Worm (Caenorhabditis elegans) whole organism, L3 larva: ENCODE results near the gene pgam-5.

ENCODE experiments used
- R02D3.7 ChIP-seq: fragments of 150-350 bp; optimal IDR thresholded peaks from 2 replicates; lab custom pipeline; 2014; ENCODE audit warnings: missing biosample characterization, missing genetic modification characterization
- ZK546.5 ChIP-seq: sonication (generic microtip); optimal IDR thresholded peaks from 2 replicates; lab custom pipeline; 2017; ENCODE audit warnings: missing biosample characterization, missing genetic modification characterization
- aly-2 ChIP-seq: fragments of 150-350 bp; optimal IDR thresholded peaks from 2 replicates; lab custom pipeline; 2014; ENCODE audit warnings: missing biosample characterization, missing genetic modification characterization
- ama-1 ChIP-seq: fragments of 150-350 bp; optimal IDR thresholded peaks from 2 replicates; lab custom pipeline; 2018
- ceh-16 ChIP-seq: sonication (generic microtip); optimal IDR thresholded peaks from 2 replicates; lab custom pipeline; 2017; ENCODE audit warnings: missing biosample characterization, missing genetic modification characterization
- ceh-82 ChIP-seq: fragments of 150-350 bp; optimal IDR thresholded peaks from 2 replicates; lab custom pipeline; 2014; ENCODE audit warnings: missing biosample characterization, missing genetic modification characterization
- ceh-9 ChIP-seq: sonication (generic microtip); optimal IDR thresholded peaks from 2 replicates; lab custom pipeline; 2018; ENCODE audit warnings: missing biosample characterization, missing genetic modification characterization
- egl-27 ChIP-seq: sonication (generic microtip); optimal IDR thresholded peaks from 4 replicates; lab custom pipeline; 2017; ENCODE audit warnings: missing biosample characterization, missing genetic modification reagents, missing genetic modification characterization
- egl-5 ChIP-seq: fragments of 150-350 bp; optimal IDR thresholded peaks from 2 replicates; lab custom pipeline; 2017; ENCODE audit warnings: missing biosample characterization, missing genetic modification reagents, missing genetic modification characterization, inconsistent platforms
- elt-1 ChIP-seq: fragments of 150-350 bp; optimal IDR thresholded peaks from 2 replicates; lab custom pipeline; 2014; ENCODE audit warnings: missing biosample characterization, missing genetic modification characterization
- elt-2 ChIP-seq: sonication (generic microtip); optimal IDR thresholded peaks from 2 replicates; lab custom pipeline; 2016; ENCODE audit warnings: missing genetic modification reagents, mild to moderate bottlenecking, missing genetic modification characterization, missing compliant biosample characterization
- elt-3 ChIP-seq, 3 experiments: fragments of 150-350 bp in 1 of 3; sonication (generic microtip) in 2 of 3; optimal IDR thresholded peaks; 2 replicates in 2 of 3; 4 replicates in 1 of 3; lab custom pipeline; 2014 to 2017; ENCODE audit warnings: missing biosample characterization in 3 of 3, missing genetic modification characterization in 3 of 3
- eor-1 ChIP-seq, 2 experiments: fragments of 150-350 bp; optimal IDR thresholded peaks; 2 replicates each; lab custom pipeline; 2014 to 2018; ENCODE audit warnings: missing biosample characterization in 2 of 2, missing genetic modification characterization in 2 of 2
- fkh-10 ChIP-seq: sonication (generic microtip); optimal IDR thresholded peaks from 2 replicates; lab custom pipeline; 2017; ENCODE audit warnings: missing biosample characterization, missing genetic modification reagents, missing genetic modification characterization
- fkh-2 ChIP-seq: fragments of 150-350 bp; optimal IDR thresholded peaks from 2 replicates; lab custom pipeline; 2014; ENCODE audit warnings: missing biosample characterization, missing genetic modification reagents, missing genetic modification characterization
- hmg-11 ChIP-seq: sonication (generic microtip); optimal IDR thresholded peaks from 2 replicates; lab custom pipeline; 2016; ENCODE audit warnings: missing genetic modification characterization, missing compliant biosample characterization
- jun-1 ChIP-seq: fragments of 150-350 bp; optimal IDR thresholded peaks from 2 replicates; lab custom pipeline; 2014; ENCODE audit warnings: missing biosample characterization, missing genetic modification reagents, missing genetic modification characterization
- lin-15B ChIP-seq: fragments of 150-350 bp; optimal IDR thresholded peaks from 2 replicates; lab custom pipeline; 2014; ENCODE audit warnings: missing biosample characterization, missing genetic modification characterization
- mdl-1 ChIP-seq: fragments of 150-350 bp; optimal IDR thresholded peaks from 2 replicates; lab custom pipeline; 2014; ENCODE audit warnings: missing biosample characterization, missing genetic modification characterization
- mml-1 ChIP-seq: fragments of 150-350 bp; sonication (generic microtip); optimal IDR thresholded peaks from 3 replicates; lab custom pipeline; 2014; ENCODE audit warnings: missing biosample characterization, missing genetic modification characterization
- nfya-1 ChIP-seq: sonication (generic microtip); optimal IDR thresholded peaks from 2 replicates; lab custom pipeline; 2017; ENCODE audit warnings: missing genetic modification characterization, mild to moderate bottlenecking, missing compliant biosample characterization, antibody characterized with exemption, moderate library complexity; ENCODE audit not compliant: insufficient read depth
- nhr-11 ChIP-seq: fragments of 150-350 bp; optimal IDR thresholded peaks from 2 replicates; lab custom pipeline; 2014; ENCODE audit warnings: missing biosample characterization, missing genetic modification characterization
- nhr-12 ChIP-seq: fragments of 150-350 bp; optimal IDR thresholded peaks from 2 replicates; lab custom pipeline; 2014; ENCODE audit warnings: missing biosample characterization, missing genetic modification characterization
- nhr-23 ChIP-seq: fragments of 150-350 bp; optimal IDR thresholded peaks from 2 replicates; lab custom pipeline; 2014; ENCODE audit warnings: missing biosample characterization, missing genetic modification reagents, missing genetic modification characterization
- nhr-237 ChIP-seq: fragments of 150-350 bp; optimal IDR thresholded peaks from 2 replicates; lab custom pipeline; 2014; ENCODE audit warnings: missing biosample characterization, missing genetic modification characterization
- nhr-28 ChIP-seq: fragments of 150-350 bp; optimal IDR thresholded peaks from 2 replicates; lab custom pipeline; 2014; ENCODE audit warnings: missing biosample characterization, missing genetic modification characterization
- nhr-43 ChIP-seq: sonication (generic microtip); optimal IDR thresholded peaks from 2 replicates; lab custom pipeline; 2016; ENCODE audit warnings: mild to moderate bottlenecking, missing genetic modification characterization, missing compliant biosample characterization; ENCODE audit not compliant: poor library complexity, severe bottlenecking
- nhr-67 ChIP-seq: fragments of 150-350 bp; optimal IDR thresholded peaks from 2 replicates; lab custom pipeline; 2014; ENCODE audit warnings: missing biosample characterization, missing genetic modification characterization
- nhr-76 ChIP-seq: fragments of 150-350 bp; sonication (generic microtip); optimal IDR thresholded peaks from 5 replicates; lab custom pipeline; 2014; ENCODE audit warnings: missing biosample characterization, missing genetic modification characterization
- nhr-77 ChIP-seq: fragments of 150-350 bp; optimal IDR thresholded peaks from 2 replicates; lab custom pipeline; 2014; ENCODE audit warnings: missing biosample characterization, missing genetic modification characterization
- pha-4 ChIP-seq: fragments of 150-350 bp; optimal IDR thresholded peaks from 2 replicates; lab custom pipeline; 2014; ENCODE audit warnings: missing biosample characterization, missing genetic modification reagents, missing genetic modification characterization
- sea-2 ChIP-seq: fragments of 150-350 bp; sonication (generic microtip); optimal IDR thresholded peaks from 4 replicates; lab custom pipeline; 2014; ENCODE audit warnings: missing biosample characterization, missing genetic modification reagents, missing genetic modification characterization
- skn-1 ChIP-seq: fragments of 150-350 bp; optimal IDR thresholded peaks from 2 replicates; lab custom pipeline; 2014; ENCODE audit warnings: missing biosample characterization, missing genetic modification characterization
- snpc-4 ChIP-seq: fragments of 150-350 bp; optimal IDR thresholded peaks from 2 replicates; lab custom pipeline; 2014; ENCODE audit warnings: missing biosample characterization, missing genetic modification characterization
- tbx-2 ChIP-seq: sonication (generic microtip); optimal IDR thresholded peaks from 2 replicates; lab custom pipeline; 2016; ENCODE audit warnings: mild to moderate bottlenecking, missing genetic modification characterization, missing compliant biosample characterization
- zag-1 ChIP-seq: fragments of 150-350 bp; optimal IDR thresholded peaks from 2 replicates; lab custom pipeline; 2014; ENCODE audit warnings: missing biosample characterization, missing genetic modification characterization
- ztf-11 ChIP-seq: fragments of 150-350 bp; optimal IDR thresholded peaks from 2 replicates; lab custom pipeline; 2014; ENCODE audit warnings: missing biosample characterization, missing genetic modification characterization
- ztf-4 ChIP-seq: fragments of 150-350 bp; optimal IDR thresholded peaks from 2 replicates; lab custom pipeline; 2014; ENCODE audit warnings: missing biosample characterization, missing genetic modification characterization

pgam-5 gene

DNA sequence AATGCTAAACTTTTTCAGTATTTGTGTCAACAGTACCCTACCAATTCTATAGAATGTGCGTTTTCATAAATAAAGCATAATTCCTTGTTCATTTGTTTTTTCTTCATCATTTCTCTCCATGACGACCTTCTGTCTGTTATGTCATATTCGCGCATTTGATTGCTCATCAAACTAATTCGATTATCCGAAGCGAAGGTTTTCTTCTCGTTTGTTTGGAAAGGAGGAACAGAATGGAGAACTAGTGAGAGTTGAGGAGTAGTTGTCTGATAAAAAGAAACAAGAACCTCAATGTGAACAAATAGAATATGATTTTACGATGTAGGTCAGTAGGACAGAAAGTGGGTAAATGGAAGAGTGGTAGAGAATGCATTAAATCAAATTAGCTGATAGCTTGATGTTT, 35.9 kb downstream of the pgam-5 start:
- TF ChIP-seq mml-1 (tag; lab: Kevin White, UChicago) (no peak), nfya-1 (no peak), ceh-16 (tag; lab: Kevin White, UChicago) (no peak), jun-1 (no peak), nhr-12 (tag; lab: Kevin White, UChicago) (no peak), snpc-4 (tag; lab: Kevin White, UChicago) (no peak), nhr-77 (no peak), nhr-11 (no peak), aly-2 (no peak), elt-2 (tag; lab: Kevin White, UChicago) (no peak), sea-2 (GFP tag; lab: Kevin White, UChicago) (no peak), ceh-9 (tag; lab: Kevin White, UChicago) (no peak), ceh-82 (no peak), nhr-67 (tag; lab: Kevin White, UChicago) (no peak), ama-1 (no peak)

- TF ChIP-seq zag-1, result no peak
- TF ChIP-seq fkh-2 (tag; lab: Kevin White, UChicago), result no peak
- TF ChIP-seq ztf-11 (tag; lab: Kevin White, UChicago), result no peak
- TF ChIP-seq nhr-28 (tag; lab: Kevin White, UChicago), result no peak
- no peak for TF ChIP-seq egl-5
- TF ChIP-seq ceh-9 (tag; lab: Kevin White, UChicago), result no peak
- no peak for TF ChIP-seq egl-27
- no peak for TF ChIP-seq pha-4
- TF ChIP-seq ceh-82, result no peak
- no peak for TF ChIP-seq nhr-11
- no peak for TF ChIP-seq mml-1 (tag; lab: Kevin White, UChicago)
- no peak for TF ChIP-seq tbx-2 (tag; lab: Kevin White, UChicago)
- no peak for TF ChIP-seq nhr-43 (tag; lab: Kevin White, UChicago)
- TF ChIP-seq ZK546.5, result no peak
- no peak for TF ChIP-seq lin-15B (tag; lab: Kevin White, UChicago)
- no peak for TF ChIP-seq mdl-1 (tag; lab: Kevin White, UChicago)
- no peak for TF ChIP-seq ztf-4 (tag; lab: Kevin White, UChicago)
- no peak for TF ChIP-seq R02D3.7 (tag; lab: Kevin White, UChicago)
- TF ChIP-seq fkh-10 (GFP tag; lab: Kevin White, UChicago), result no peak
These were observed 37.1 kb downstream of the pgam-5 start, which contains the start of the genes ZK1290.11 and ZK1290.1 for ce11 chrII:7561494-7561893. Gene ZK1290.11 (minus strand): TSS chrII:7561594. Gene ZK1290.1 (plus strand): TSS chrII:7561764.

ce11 chrII:7560844-7561243, 37.7 kb downstream of the pgam-5 start:
- TF ChIP-seq nhr-76 (tag; lab: Kevin White, UChicago), result no peak
- TF ChIP-seq nhr-237 (tag; lab: Kevin White, UChicago), result no peak
- no peak for TF ChIP-seq nhr-67 (tag; lab: Kevin White, UChicago)
- no peak for TF ChIP-seq skn-1 (tag; lab: Kevin White, UChicago)
- no peak for TF ChIP-seq elt-3 (tag; optimal IDR thresholded peaks at IDR 0.05; lab: Kevin White, UChicago)
- no peak for TF ChIP-seq elt-1 (tag; lab: Kevin White, UChicago)
- no peak for TF ChIP-seq tbx-2 (tag; lab: Kevin White, UChicago)
- no peak for TF ChIP-seq nhr-11
- TF ChIP-seq nhr-23 (tag; lab: Kevin White, UChicago), result no peak
- no peak for TF ChIP-seq pha-4
- no peak for TF ChIP-seq nhr-28 (tag; lab: Kevin White, UChicago)
- no peak for TF ChIP-seq ceh-16 (tag; lab: Kevin White, UChicago)
- no peak for TF ChIP-seq R02D3.7 (tag; lab: Kevin White, UChicago)
- TF ChIP-seq aly-2, result no peak
- no peak for TF ChIP-seq ztf-11 (tag; lab: Kevin White, UChicago)
- TF ChIP-seq elt-2 (tag; lab: Kevin White, UChicago), result no peak
- TF ChIP-seq egl-27, result no peak
- no peak for TF ChIP-seq hmg-11 (tag; lab: Kevin White, UChicago)
- TF ChIP-seq nhr-12 (tag; lab: Kevin White, UChicago), result no peak
- no peak for TF ChIP-seq eor-1 (tag; optimal IDR thresholded peaks at IDR 0.05; lab: Kevin White, UChicago)

DNA sequence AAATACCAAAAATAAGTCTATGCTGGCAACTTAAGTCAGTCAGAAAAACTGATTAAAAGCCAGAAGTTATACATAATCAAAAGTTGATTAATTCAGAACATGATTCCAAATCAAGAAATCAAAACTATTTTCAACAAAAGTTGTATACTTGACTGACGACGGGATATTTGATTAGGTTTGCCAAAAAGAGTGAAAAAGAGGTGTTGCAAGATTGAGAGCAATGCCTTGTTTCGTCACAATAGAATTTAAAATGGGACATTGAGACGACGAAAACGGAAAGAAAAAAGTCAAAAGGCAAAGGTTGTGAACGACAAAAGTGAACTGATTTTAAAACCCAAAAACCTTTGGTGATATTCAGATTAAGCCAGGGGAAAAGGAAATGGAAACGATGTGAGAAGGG, 39.7 kb downstream of the pgam-5 start:
- peak; percentile 72 for TF ChIP-seq fkh-10 (GFP tag; lab: Kevin White, UChicago)
- no peak for TF ChIP-seq ztf-11 (tag; lab: Kevin White, UChicago)
